Worm (Caenorhabditis elegans) whole organism, early embryonic: ENCODE measurements around the gene Y73B6BL.270.

Source experiments
- F13C5.2 ChIP-seq: sonication (generic microtip); optimal IDR thresholded peaks from 2 replicates; lab custom pipeline; 2017; ENCODE audit warnings: mild to moderate bottlenecking, missing genetic modification characterization, inconsistent platforms, missing compliant biosample characterization
- aly-1 ChIP-seq: sonication (generic microtip); optimal IDR thresholded peaks from 2 replicates; lab custom pipeline; 2016; ENCODE audit warnings: missing genetic modification characterization, missing compliant biosample characterization
- ama-1 ChIP-seq: fragments of 150-350 bp; optimal IDR thresholded peaks from 2 replicates; lab custom pipeline; 2014
- ceh-13 ChIP-seq: fragments of 200-800 bp; sonication (Bioruptor generic); optimal IDR thresholded peaks from 2 replicates; lab custom pipeline; 2018; ENCODE audit warnings: mild to moderate bottlenecking, missing genetic modification characterization, missing compliant biosample characterization
- ceh-36 ChIP-seq: sonication (generic microtip); optimal IDR thresholded peaks from 2 replicates; lab custom pipeline; 2016; ENCODE audit warnings: missing genetic modification characterization, inconsistent platforms, missing compliant biosample characterization
- ets-7 ChIP-seq: sonication (generic microtip); optimal IDR thresholded peaks from 2 replicates; lab custom pipeline; 2016; ENCODE audit warnings: missing genotype, missing genetic modification characterization, missing compliant biosample characterization
- flt-1 ChIP-seq: fragments of 200-800 bp; sonication (Bioruptor generic); IDR thresholded peaks from 2 replicates; pipeline ENCODE4 v1.3.6; 2022; ENCODE audit warnings: missing genetic modification characterization, missing compliant biosample characterization
- hmbx-1 ChIP-seq: sonication (generic microtip); optimal IDR thresholded peaks from 2 replicates; lab custom pipeline; 2016; ENCODE audit warnings: mild to moderate bottlenecking, missing genetic modification characterization, missing compliant biosample characterization
- hnd-1 ChIP-seq: sonication (generic microtip); optimal IDR thresholded peaks from 2 replicates; lab custom pipeline; 2016; ENCODE audit warnings: missing genetic modification characterization, missing compliant biosample characterization
- scrt-1 ChIP-seq: fragments of 200-800 bp; sonication (Bioruptor generic); IDR thresholded peaks from 2 replicates; pipeline ENCODE4 v1.3.6; 2022; ENCODE audit warnings: missing genetic modification characterization, missing compliant biosample characterization
- tbx-11 ChIP-seq: fragments of 200-800 bp; sonication (Bioruptor generic); IDR thresholded peaks from 2 replicates; pipeline ENCODE4 v1.3.6; 2022; ENCODE audit warnings: missing genetic modification characterization, missing compliant biosample characterization
- tbx-37 ChIP-seq: fragments of 200-800 bp; sonication (Bioruptor generic); conservative IDR thresholded peaks from 2 replicates; pipeline ENCODE4 v1.3.6; 2022; ENCODE audit warnings: missing genetic modification reagents, missing genetic modification characterization, missing compliant biosample characterization
- tra-4 ChIP-seq: sonication (generic microtip); optimal IDR thresholded peaks from 2 replicates; lab custom pipeline; 2017; ENCODE audit warnings: missing genetic modification characterization, missing compliant biosample characterization

- no peak for TF ChIP-seq hmbx-1 (tag; lab: Kevin White, UChicago)
- no peak for TF ChIP-seq ceh-13
- TF ChIP-seq flt-1 (GFP tag; lab: Robert Waterston, UW) = no peak
- TF ChIP-seq ama-1 (lab: Kevin White, UChicago) = no peak
- no peak for TF ChIP-seq tbx-11 (GFP tag; lab: Robert Waterston, UW)
- TF ChIP-seq tbx-37 (GFP tag; lab: Robert Waterston, UW) = no peak
- TF ChIP-seq ceh-36 (tag; lab: Kevin White, UChicago) = no peak
- TF ChIP-seq ets-7 (tag; lab: Kevin White, UChicago) = no peak
- no peak for TF ChIP-seq hnd-1 (tag; lab: Kevin White, UChicago)
- TF ChIP-seq scrt-1 (GFP tag; lab: Robert Waterston, UW) = no peak
- no peak for TF ChIP-seq tra-4 (tag; lab: Kevin White, UChicago)
- TF ChIP-seq F13C5.2 (tag; lab: Kevin White, UChicago) = no peak
- no peak for TF ChIP-seq aly-1 (tag; lab: Kevin White, UChicago)
Observed at ce11 chrIV:6413482-6413881, 48.3 kb downstream of the Y73B6BL.270 start, which contains the start of gene nlp-71.
